Fruit fly (Drosophila melanogaster) Kc167 (cell line): ENCODE data around the gene mgr.

Source experiments
- Myc ChIP-seq: fragments of >200 bp; optimal IDR thresholded peaks from 2 replicates; lab custom pipeline; 2017; ENCODE audit warnings: missing external identifiers
- Sin3A ChIP-seq: fragments of >200 bp; optimal IDR thresholded peaks from 2 replicates; lab custom pipeline; 2018; ENCODE audit warnings: missing external identifiers
- h ChIP-seq: fragments of >200 bp; optimal IDR thresholded peaks from 3 replicates; lab custom pipeline; 2018; ENCODE audit warnings: missing external identifiers
- insv ChIP-seq: fragments of >200 bp; optimal IDR thresholded peaks from 3 replicates; lab custom pipeline; 2018; ENCODE audit warnings: missing external identifiers
- psq ChIP-seq: fragments of >200 bp; optimal IDR thresholded peaks from 2 replicates; lab custom pipeline; 2017; ENCODE audit warnings: missing external identifiers
- ttk ChIP-seq: sonication (Bioruptor generic); optimal IDR thresholded peaks from 2 replicates; lab custom pipeline; 2017; ENCODE audit warnings: missing external identifiers

DNA sequence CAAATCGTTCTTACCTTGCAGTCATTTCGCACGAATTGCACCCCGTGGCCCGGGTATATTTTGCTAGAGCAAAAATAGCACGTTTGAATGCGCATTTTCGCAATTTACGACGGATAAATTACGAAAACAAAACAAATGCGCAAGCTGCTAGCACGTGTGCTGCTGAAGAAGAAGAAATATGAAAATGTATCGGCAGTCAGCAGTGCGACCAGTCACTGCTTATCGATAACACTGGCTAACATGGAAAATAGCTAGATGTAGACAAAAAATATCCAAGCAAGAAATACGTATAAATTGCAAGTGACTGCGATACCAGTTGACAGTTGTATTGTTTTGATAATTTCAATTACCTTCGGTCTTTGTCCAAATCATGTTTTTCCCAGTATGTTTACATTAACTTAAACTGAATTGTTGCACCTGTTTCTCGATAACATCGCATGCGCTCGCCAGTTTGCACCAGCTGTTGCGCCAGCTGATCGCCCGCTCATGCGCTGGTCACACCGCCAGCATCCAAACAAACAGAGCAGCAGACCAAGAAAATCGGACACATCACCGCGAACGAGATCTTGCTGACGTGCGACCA lies 21.8 kb upstream of the mgr start, which contains the start of the genes RpL24-like and CG5276:
- TF ChIP-seq Sin3A (lab: Kevin White, UChicago) (no peak), psq (lab: Kevin White, UChicago) (no peak), insv (lab: Kevin White, UChicago) (no peak), h (lab: Kevin White, UChicago) (no peak), ttk (no peak), Myc (lab: Kevin White, UChicago) (no peak)
